Worm (Caenorhabditis elegans) whole organism, mixed stage, embryonic: ENCODE results near the gene pqn-65.

Source experiments
- ceh-83 ChIP-seq: fragments of 200-800 bp; sonication (Bioruptor generic); optimal IDR thresholded peaks from 2 replicates; lab custom pipeline; 2018; ENCODE audit warnings: mild to moderate bottlenecking, missing genetic modification characterization, missing compliant biosample characterization
- ces-1 ChIP-seq: fragments of 150-350 bp; optimal IDR thresholded peaks from 2 replicates; lab custom pipeline; 2014; ENCODE audit warnings: missing biosample characterization, missing genetic modification reagents, missing genetic modification characterization
- ham-2 ChIP-seq: fragments of 200-800 bp; sonication (Bioruptor generic); optimal IDR thresholded peaks from 2 replicates; lab custom pipeline; 2018; ENCODE audit warnings: mild to moderate bottlenecking, missing genetic modification characterization, missing compliant biosample characterization
- nhr-12 ChIP-seq: fragments of 150-350 bp; optimal IDR thresholded peaks from 2 replicates; lab custom pipeline; 2014; ENCODE audit warnings: missing biosample characterization, missing genetic modification characterization
- nhr-2 ChIP-seq: fragments of 150-350 bp; optimal IDR thresholded peaks from 2 replicates; lab custom pipeline; 2014; ENCODE audit warnings: missing biosample characterization, missing genetic modification characterization
- nhr-237 ChIP-seq: fragments of 150-350 bp; optimal IDR thresholded peaks from 2 replicates; lab custom pipeline; 2014; ENCODE audit warnings: missing biosample characterization, missing genetic modification characterization
- nhr-76 ChIP-seq: sonication (generic microtip); optimal IDR thresholded peaks from 2 replicates; lab custom pipeline; 2017; ENCODE audit warnings: missing biosample characterization, missing genetic modification characterization
- snpc-4 ChIP-seq: fragments of 150-350 bp; optimal IDR thresholded peaks from 2 replicates; lab custom pipeline; 2014; ENCODE audit warnings: missing biosample characterization, missing genetic modification characterization
- sptf-1 ChIP-seq: sonication (generic microtip); optimal IDR thresholded peaks from 2 replicates; lab custom pipeline; 2017; ENCODE audit warnings: mild to moderate bottlenecking, missing genetic modification characterization, moderate library complexity, missing compliant biosample characterization

DNA sequence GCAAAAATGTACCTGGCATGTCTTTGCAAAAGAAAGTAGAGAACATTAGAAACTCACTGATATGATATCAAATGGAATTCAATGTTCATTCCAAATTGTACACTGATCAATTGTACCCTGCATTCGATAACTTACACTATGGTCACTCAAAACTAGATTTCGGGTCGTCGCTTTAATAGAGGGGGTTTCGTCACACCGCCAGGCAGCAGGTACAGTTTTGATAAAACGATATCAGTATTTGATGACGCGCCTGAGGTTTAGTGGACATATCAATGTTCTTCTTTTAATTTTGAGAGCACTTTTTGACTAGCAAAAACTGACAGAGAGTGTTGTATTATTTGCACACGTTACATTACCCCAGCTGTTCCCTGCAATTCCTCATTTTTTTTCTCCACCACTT, 16.7 kb upstream of the pqn-65 start:
- TF ChIP-seq ham-2, result no peak
- no peak for TF ChIP-seq ceh-83 (GFP tag; lab: Kevin White, UChicago)
- TF ChIP-seq ces-1, result no peak
- no peak for TF ChIP-seq nhr-12
- TF ChIP-seq sptf-1 (tag; lab: Kevin White, UChicago), result no peak
- TF ChIP-seq nhr-2 (tag; lab: Kevin White, UChicago), result no peak
- no peak for TF ChIP-seq nhr-76
- TF ChIP-seq nhr-237 (tag; lab: Kevin White, UChicago), result no peak
- TF ChIP-seq snpc-4 (tag; lab: Kevin White, UChicago), result no peak
